Fruit fly (Drosophila melanogaster) whole organism, embryonic: ENCODE results near the gene lobo.

ENCODE experiments used
- Atf-2 ChIP-seq: fragments of 200-800 bp; sonication (Bioruptor generic); optimal IDR thresholded peaks from 2 replicates; lab custom pipeline; 2016; ENCODE audit warnings: missing biosample characterization, missing genetic modification characterization
- BEAF-32 ChIP-seq: fragments of 200-800 bp; sonication (Bioruptor generic); optimal IDR thresholded peaks from 3 replicates; lab custom pipeline; 2017; ENCODE audit warnings: missing biosample characterization, missing genetic modification characterization, mild to moderate bottlenecking, moderate library complexity, missing genetic modification reagents
- CG12104 ChIP-seq: fragments of 200-800 bp; sonication (Bioruptor generic); optimal IDR thresholded peaks from 3 replicates; lab custom pipeline; 2016; ENCODE audit warnings: missing biosample characterization, missing genetic modification characterization
- CG12942 ChIP-seq: fragments of 200-800 bp; sonication (Bioruptor generic); optimal IDR thresholded peaks from 3 replicates; lab custom pipeline; 2016; ENCODE audit warnings: missing biosample characterization, missing genetic modification characterization
- CG14014 ChIP-seq: fragments of 200-800 bp; sonication (Bioruptor generic); IDR thresholded peaks from 2 replicates; pipeline ENCODE4 v1.3.6; 2022; ENCODE audit warnings: missing biosample characterization, missing genetic modification characterization
- CG14710 ChIP-seq: fragments of 200-800 bp; sonication (Bioruptor generic); optimal IDR thresholded peaks from 3 replicates; lab custom pipeline; 2019; ENCODE audit warnings: missing biosample characterization, mild to moderate bottlenecking, missing genetic modification characterization, moderate library complexity
- CG17802 ChIP-seq: fragments of 200-800 bp; sonication (Bioruptor generic); optimal IDR thresholded peaks from 2 replicates; lab custom pipeline; 2018; ENCODE audit warnings: missing biosample characterization, mild to moderate bottlenecking, missing genetic modification characterization, moderate library complexity
- CG2120 ChIP-seq: fragments of 200-800 bp; sonication (Bioruptor generic); optimal IDR thresholded peaks from 3 replicates; lab custom pipeline; 2016; ENCODE audit warnings: missing biosample characterization, missing genetic modification characterization
- CG2199 ChIP-seq: fragments of 200-800 bp; sonication (Bioruptor generic); IDR thresholded peaks from 3 replicates; pipeline ENCODE4 v1.3.6; 2022; ENCODE audit warnings: missing biosample characterization, missing genetic modification characterization
- CG2202 ChIP-seq: fragments of 200-800 bp; sonication (Bioruptor generic); optimal IDR thresholded peaks from 2 replicates; lab custom pipeline; 2018; ENCODE audit warnings: missing biosample characterization, mild to moderate bottlenecking, missing genetic modification characterization
- CG30020 ChIP-seq: fragments of 200-800 bp; optimal IDR thresholded peaks from 2 replicates; lab custom pipeline; 2019; ENCODE audit warnings: missing biosample characterization, mild to moderate bottlenecking, missing genetic modification characterization, moderate library complexity
- CG31388 ChIP-seq: fragments of 200-800 bp; sonication (Bioruptor generic); optimal IDR thresholded peaks from 2 replicates; lab custom pipeline; 2016; ENCODE audit warnings: missing biosample characterization, missing genetic modification characterization
- CG33557 ChIP-seq: fragments of 200-800 bp; sonication (Bioruptor generic); optimal IDR thresholded peaks from 2 replicates; lab custom pipeline; 2019; ENCODE audit warnings: missing biosample characterization, mild to moderate bottlenecking, missing genetic modification characterization, moderate library complexity
- CG4360 ChIP-seq: fragments of 200-800 bp; sonication (Bioruptor generic); IDR thresholded peaks from 2 replicates; pipeline ENCODE4 v1.3.6; 2022; ENCODE audit warnings: missing biosample characterization, missing genetic modification characterization
- CG4730 ChIP-seq: fragments of 200-800 bp; sonication (Bioruptor generic); IDR thresholded peaks from 2 replicates; pipeline ENCODE4 v1.3.6; 2022; ENCODE audit warnings: missing biosample characterization, missing genetic modification characterization
- CG5245 ChIP-seq: fragments of 200-800 bp; sonication (Bioruptor generic); optimal IDR thresholded peaks from 3 replicates; lab custom pipeline; 2016; ENCODE audit warnings: missing biosample characterization, missing genetic modification characterization
- CG6813 ChIP-seq: fragments of 200-800 bp; sonication (Bioruptor generic); optimal IDR thresholded peaks from 2 replicates; lab custom pipeline; 2017; ENCODE audit warnings: missing biosample characterization, missing genetic modification characterization, mild to moderate bottlenecking, moderate library complexity, missing genetic modification reagents
- CG7271 ChIP-seq: fragments of 200-800 bp; sonication (Bioruptor generic); optimal IDR thresholded peaks from 2 replicates; lab custom pipeline; 2018; ENCODE audit warnings: missing biosample characterization, mild to moderate bottlenecking, missing genetic modification characterization, moderate library complexity
- CG8924 ChIP-seq: fragments of 200-800 bp; optimal IDR thresholded peaks from 3 replicates; lab custom pipeline; 2019; ENCODE audit warnings: missing biosample characterization, mild to moderate bottlenecking, missing genetic modification characterization, moderate library complexity
- Chrac-16 ChIP-seq: fragments of 200-800 bp; sonication (Bioruptor generic); optimal IDR thresholded peaks from 3 replicates; lab custom pipeline; 2016; ENCODE audit warnings: missing biosample characterization, missing genetic modification characterization
- D19A ChIP-seq: fragments of 200-800 bp; optimal IDR thresholded peaks from 3 replicates; lab custom pipeline; 2019; ENCODE audit warnings: missing biosample characterization, mild to moderate bottlenecking, missing genetic modification characterization, moderate library complexity
- Dref ChIP-seq: fragments of 200-800 bp; sonication (Bioruptor generic); IDR thresholded peaks from 2 replicates; pipeline ENCODE4 v1.3.6; 2022; ENCODE audit warnings: missing biosample characterization, missing genetic modification characterization
- E2f1 ChIP-seq: fragments of 200-800 bp; sonication (Bioruptor generic); IDR thresholded peaks from 2 replicates; pipeline ENCODE4 v1.3.6; 2022; ENCODE audit warnings: missing biosample characterization, missing genetic modification characterization
- Ets97D ChIP-seq: fragments of 200-800 bp; sonication (Bioruptor generic); optimal IDR thresholded peaks from 3 replicates; lab custom pipeline; 2016; ENCODE audit warnings: missing biosample characterization, missing genetic modification characterization
- Hmx ChIP-seq: fragments of 200-800 bp; sonication (Bioruptor generic); optimal IDR thresholded peaks from 2 replicates; lab custom pipeline; 2016; ENCODE audit warnings: missing biosample characterization, missing genetic modification characterization
- Hsf ChIP-seq: fragments of 200-800 bp; sonication (Bioruptor generic); optimal IDR thresholded peaks from 3 replicates; lab custom pipeline; 2016; ENCODE audit warnings: missing biosample characterization, missing genetic modification characterization
- Jarid2 ChIP-seq: fragments of 200-800 bp; sonication (Bioruptor generic); optimal IDR thresholded peaks from 3 replicates; lab custom pipeline; 2017; ENCODE audit warnings: mild to moderate bottlenecking, missing biosample characterization, missing genetic modification reagents, missing genetic modification characterization
- NC2β ChIP-seq: fragments of 200-800 bp; sonication (Bioruptor generic); optimal IDR thresholded peaks from 2 replicates; lab custom pipeline; 2016; ENCODE audit warnings: missing biosample characterization, missing genetic modification characterization
- Opbp ChIP-seq: fragments of 200-800 bp; sonication (Bioruptor generic); IDR thresholded peaks from 3 replicates; pipeline ENCODE4 v1.3.6; 2022; ENCODE audit warnings: missing biosample characterization, missing genetic modification characterization; ENCODE audit not compliant: partially characterized antibody
- Poxn ChIP-seq: fragments of 200-800 bp; sonication (Bioruptor generic); IDR thresholded peaks from 2 replicates; pipeline ENCODE4 v1.3.6; 2022; ENCODE audit warnings: missing biosample characterization, missing genetic modification characterization
- Scr ChIP-seq: fragments of 200-800 bp; sonication (Bioruptor generic); IDR thresholded peaks from 2 replicates; pipeline ENCODE4 v1.3.6; 2022; ENCODE audit warnings: missing biosample characterization, missing genetic modification characterization; ENCODE audit not compliant: partially characterized antibody
- Sin3A ChIP-seq: fragments of >200 bp; optimal IDR thresholded peaks from 2 replicates; lab custom pipeline; 2018
- Sry-δ ChIP-seq: fragments of 200-800 bp; sonication (Bioruptor generic); optimal IDR thresholded peaks from 2 replicates; lab custom pipeline; 2016; ENCODE audit warnings: missing biosample characterization, missing genetic modification characterization
- Vsx1 ChIP-seq: fragments of 200-800 bp; sonication (Bioruptor generic); optimal IDR thresholded peaks from 2 replicates; lab custom pipeline; 2017; ENCODE audit warnings: missing biosample characterization, mild to moderate bottlenecking, missing genetic modification characterization, missing genetic modification reagents
- ato ChIP-seq: fragments of 200-800 bp; sonication (Bioruptor generic); IDR thresholded peaks from 2 replicates; pipeline ENCODE4 v1.3.6; 2022; ENCODE audit warnings: missing biosample characterization, missing genetic modification characterization; ENCODE audit not compliant: partially characterized antibody
- chif ChIP-seq, 2 experiments: fragments of 200-800 bp; sonication (Bioruptor generic); optimal IDR thresholded peaks; 3 replicates each; lab custom pipeline; 2016; ENCODE audit warnings: missing biosample characterization in 2 of 2, missing genetic modification characterization in 2 of 2
- croc ChIP-seq: fragments of 200-800 bp; sonication (Bioruptor generic); conservative IDR thresholded peaks from 3 replicates; pipeline ENCODE4 v1.3.6; 2022; ENCODE audit warnings: missing biosample characterization, missing genetic modification characterization
- da ChIP-seq: fragments of 200-800 bp; sonication (Bioruptor generic); optimal IDR thresholded peaks from 2 replicates; lab custom pipeline; 2016; ENCODE audit warnings: missing biosample characterization, missing genetic modification characterization
- dan ChIP-seq: fragments of 200-800 bp; sonication (Bioruptor generic); IDR thresholded peaks from 2 replicates; pipeline ENCODE4 v1.3.6; 2022; ENCODE audit warnings: missing biosample characterization, missing genetic modification characterization
- hkb ChIP-seq, 2 experiments: fragments of 200-800 bp in 1 of 2; fragments of >200 bp in 1 of 2; sonication (Bioruptor generic) in 1 of 2; IDR thresholded peaks in 1 of 2; optimal IDR thresholded peaks in 1 of 2; 2 replicates each; pipeline versions ENCODE4 v1.3.6 to Lab custom; 2017 to 2022; ENCODE audit warnings: missing biosample characterization in 1 of 2, missing genetic modification characterization in 1 of 2
- hth ChIP-seq: fragments of >200 bp; optimal IDR thresholded peaks from 2 replicates; lab custom pipeline; 2017; ENCODE audit warnings: inconsistent platforms
- jigr1 ChIP-seq: fragments of 200-800 bp; sonication (Bioruptor generic); IDR thresholded peaks from 3 replicates; pipeline ENCODE4 v1.3.6; 2022; ENCODE audit warnings: missing biosample characterization, missing genetic modification characterization
- org-1 ChIP-seq: fragments of 200-800 bp; sonication (Bioruptor generic); optimal IDR thresholded peaks from 2 replicates; lab custom pipeline; 2017; ENCODE audit warnings: missing biosample characterization, missing genetic modification characterization
- pho ChIP-seq: fragments of 200-800 bp; sonication (Bioruptor generic); optimal IDR thresholded peaks from 2 replicates; lab custom pipeline; 2016; ENCODE audit warnings: missing biosample characterization, missing genetic modification characterization
- ranshi ChIP-seq: fragments of 200-800 bp; sonication (Bioruptor generic); IDR thresholded peaks from 2 replicates; pipeline ENCODE4 v1.3.6; 2022; ENCODE audit warnings: missing biosample characterization, missing genetic modification characterization
- salm ChIP-seq: fragments of 200-800 bp; sonication (Bioruptor generic); optimal IDR thresholded peaks from 2 replicates; lab custom pipeline; 2018; ENCODE audit warnings: missing biosample characterization, mild to moderate bottlenecking, missing genetic modification characterization
- schlank ChIP-seq: fragments of 200-800 bp; sonication (Bioruptor generic); optimal IDR thresholded peaks from 2 replicates; lab custom pipeline; 2018; ENCODE audit warnings: missing biosample characterization, mild to moderate bottlenecking, missing genetic modification characterization
- scrt ChIP-seq: fragments of 200-800 bp; sonication (Bioruptor generic); optimal IDR thresholded peaks from 2 replicates; lab custom pipeline; 2018; ENCODE audit warnings: missing biosample characterization, mild to moderate bottlenecking, missing genetic modification characterization, moderate library complexity
- shn ChIP-seq: fragments of 200-800 bp; sonication (Bioruptor generic); optimal IDR thresholded peaks from 3 replicates; lab custom pipeline; 2016; ENCODE audit warnings: missing biosample characterization, missing genetic modification characterization
- sob ChIP-seq: fragments of 200-800 bp; sonication (Bioruptor generic); IDR thresholded peaks from 2 replicates; pipeline ENCODE4 v1.3.6; 2022; ENCODE audit warnings: missing biosample characterization, missing genetic modification characterization
- tap ChIP-seq: fragments of 200-800 bp; optimal IDR thresholded peaks from 3 replicates; lab custom pipeline; 2019; ENCODE audit warnings: missing biosample characterization, mild to moderate bottlenecking, missing genetic modification characterization, moderate library complexity

The lobo gene

DNA sequence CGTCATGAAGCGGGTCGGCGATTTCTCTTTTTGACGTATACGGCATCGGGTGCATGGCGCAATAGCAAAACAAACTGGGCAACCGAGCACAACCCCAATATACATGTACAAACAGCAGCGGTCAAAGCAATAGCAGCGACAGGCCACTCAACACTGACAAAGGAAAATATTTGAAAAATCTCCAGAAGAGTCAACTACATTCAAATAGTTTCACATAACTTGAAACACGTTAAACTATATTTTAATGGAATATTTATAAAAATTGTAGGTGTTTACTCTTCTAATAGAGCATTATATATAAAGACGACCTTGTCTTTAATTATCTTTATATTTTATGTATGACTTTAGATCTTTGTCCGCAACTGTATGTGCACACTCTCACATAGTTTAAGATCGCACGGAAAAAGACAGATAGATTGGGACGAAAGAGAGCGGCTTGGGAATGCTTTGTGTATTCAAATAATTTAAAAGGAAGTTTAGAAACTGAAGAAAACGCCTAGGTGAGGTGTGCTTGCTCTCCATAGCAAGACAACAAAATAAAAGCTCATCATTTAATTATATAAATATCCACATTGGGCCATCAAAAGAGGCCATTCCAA, 13.9 kb upstream of the lobo start (continued):
- TF ChIP-seq chif (GFP tag; optimal IDR thresholded peaks at IDR 0.05; lab: Kevin White, UChicago): peak in 1 of 2 experiments; percentile 56
- TF ChIP-seq Sry-δ (GFP tag; lab: Kevin White, UChicago): no peak
- TF ChIP-seq salm: peak; percentile 68
- no peak for TF ChIP-seq Ets97D (GFP tag; lab: Kevin White, UChicago)
- TF ChIP-seq dan (GFP tag; lab: Robert Waterston, UW): no peak
- peak; percentile 45 for TF ChIP-seq CG2202 (tag; lab: Kevin White, UChicago)
- no peak for TF ChIP-seq BEAF-32 (GFP tag; lab: Kevin White, UChicago)
- TF ChIP-seq Chrac-16: peak; percentile 68
- no peak for TF ChIP-seq NC2β (GFP tag; lab: Kevin White, UChicago)
- peak; percentile 9 for TF ChIP-seq pho (GFP tag; lab: Kevin White, UChicago)
- peak; percentile 53 for TF ChIP-seq E2f1
- no peak for TF ChIP-seq Opbp (GFP tag; lab: Robert Waterston, UW)
- TF ChIP-seq Sin3A (lab: Kevin White, UChicago): no peak
- no peak for TF ChIP-seq Jarid2
- TF ChIP-seq D19A: peak; percentile 77
- peak; percentile 52 for TF ChIP-seq scrt
- TF ChIP-seq croc (GFP tag; lab: Robert Waterston, UW): peak; percentile 70
- TF ChIP-seq CG2120 (GFP tag; lab: Kevin White, UChicago): peak; percentile 55
- no peak for TF ChIP-seq da (GFP tag; lab: Kevin White, UChicago)
- TF ChIP-seq Hmx (GFP tag; lab: Kevin White, UChicago): no peak
- TF ChIP-seq hkb (optimal IDR thresholded peaks at IDR 0.05; lab: Kevin White, UChicago): no peak
- TF ChIP-seq hkb (GFP tag; IDR thresholded peaks at IDR 0.05; lab: Robert Waterston, UW): peak; percentile 83
- TF ChIP-seq CG33557 (GFP tag; lab: Kevin White, UChicago): peak; percentile 66
- TF ChIP-seq CG14710 (tag; lab: Kevin White, UChicago): peak; percentile 74
- TF ChIP-seq Hsf (GFP tag; lab: Kevin White, UChicago): peak; percentile 53
- peak; percentile 53 for TF ChIP-seq org-1
- TF ChIP-seq ranshi (GFP tag; lab: Robert Waterston, UW): peak; percentile 76
- TF ChIP-seq CG17802 (tag; lab: Kevin White, UChicago): peak; percentile 21
- peak; percentile 32; the same call in 1 of the 2 replicates for TF ChIP-seq CG4730
- no peak for TF ChIP-seq schlank (tag; lab: Kevin White, UChicago)
- peak; percentile 29 for TF ChIP-seq CG5245 (GFP tag; lab: Kevin White, UChicago)
- TF ChIP-seq Poxn (GFP tag; lab: Robert Waterston, UW): no peak
- no peak for TF ChIP-seq CG30020 (tag; lab: Kevin White, UChicago)
- TF ChIP-seq Atf-2 (GFP tag; lab: Kevin White, UChicago): no peak
- no peak for TF ChIP-seq ato (GFP tag; lab: Robert Waterston, UW)
- no peak for TF ChIP-seq shn (GFP tag; lab: Kevin White, UChicago)
- TF ChIP-seq Dref (GFP tag; lab: Robert Waterston, UW): no peak
- peak; percentile 77 for TF ChIP-seq tap (tag; lab: Kevin White, UChicago)
- TF ChIP-seq CG7271 (tag; lab: Kevin White, UChicago): no peak
- TF ChIP-seq Scr: no peak
- TF ChIP-seq Vsx1: peak; percentile 56
- TF ChIP-seq hth: no peak
- peak; percentile 67 for TF ChIP-seq CG12104 (GFP tag; lab: Kevin White, UChicago)
- no peak for TF ChIP-seq CG31388 (GFP tag; lab: Kevin White, UChicago)
- TF ChIP-seq CG2199: peak; percentile 74; the same call in 1 of the 3 replicates
- peak; percentile 53 for TF ChIP-seq CG12942 (GFP tag; lab: Kevin White, UChicago)
- peak; percentile 66 for TF ChIP-seq sob (GFP tag; lab: Robert Waterston, UW)
- TF ChIP-seq CG14014 (GFP tag; lab: Robert Waterston, UW): peak; percentile 63; the same call in 1 of the 2 replicates
- TF ChIP-seq CG6813: peak; percentile 21
- TF ChIP-seq jigr1 (GFP tag; lab: Robert Waterston, UW): no peak
- no peak for TF ChIP-seq CG4360 (GFP tag; lab: Robert Waterston, UW)
- TF ChIP-seq CG8924 (tag; lab: Kevin White, UChicago): peak; percentile 81
